Worm (Caenorhabditis elegans) whole organism, late embryonic: Measurements from ENCODE around the gene zipt-15.
"Not testable (repeated sequence)": the region's sequence is repeated elsewhere in the genome, so short reads cannot be mapped to it uniquely, and the experiment has no call there.

Source experiments
- C08G9.2 ChIP-seq: sonication (generic microtip); optimal IDR thresholded peaks from 2 replicates; lab custom pipeline; 2016; ENCODE audit warnings: mild to moderate bottlenecking, missing genetic modification characterization, moderate library complexity, missing compliant biosample characterization
- K02D7.2 ChIP-seq: sonication (generic microtip); optimal IDR thresholded peaks from 2 replicates; lab custom pipeline; 2017; ENCODE audit warnings: mild to moderate bottlenecking, missing genetic modification characterization, missing compliant biosample characterization
- T23F11.4 ChIP-seq: fragments of 200-800 bp; sonication (Bioruptor generic); optimal IDR thresholded peaks from 2 replicates; lab custom pipeline; 2018; ENCODE audit warnings: mild to moderate bottlenecking, missing genetic modification characterization, missing compliant biosample characterization
- Y22D7AL.16 ChIP-seq: sonication (generic microtip); optimal IDR thresholded peaks from 2 replicates; lab custom pipeline; 2016; ENCODE audit warnings: missing genetic modification characterization, missing compliant biosample characterization
- ceh-18 ChIP-seq: sonication (generic microtip); optimal IDR thresholded peaks from 2 replicates; lab custom pipeline; 2016; ENCODE audit warnings: missing genetic modification characterization, missing compliant biosample characterization
- ceh-24 ChIP-seq: sonication (generic microtip); optimal IDR thresholded peaks from 2 replicates; lab custom pipeline; 2016; ENCODE audit warnings: mild to moderate bottlenecking, missing genetic modification characterization, missing compliant biosample characterization
- ceh-31 ChIP-seq: sonication (generic microtip); optimal IDR thresholded peaks from 2 replicates; lab custom pipeline; 2016; ENCODE audit warnings: missing genetic modification characterization, missing compliant biosample characterization
- ceh-48 ChIP-seq: sonication (generic microtip); optimal IDR thresholded peaks from 2 replicates; lab custom pipeline; 2016; ENCODE audit warnings: missing genetic modification characterization, inconsistent platforms, missing compliant biosample characterization
- ceh-9 ChIP-seq: sonication (generic microtip); optimal IDR thresholded peaks from 2 replicates; lab custom pipeline; 2016; ENCODE audit warnings: mild to moderate bottlenecking, missing genetic modification characterization, inconsistent platforms, missing compliant biosample characterization
- che-1 ChIP-seq: sonication (generic microtip); optimal IDR thresholded peaks from 2 replicates; lab custom pipeline; 2016; ENCODE audit warnings: mild to moderate bottlenecking, missing genetic modification characterization, missing compliant biosample characterization
- dmd-4 ChIP-seq: sonication (generic microtip); optimal IDR thresholded peaks from 2 replicates; lab custom pipeline; 2016; ENCODE audit warnings: borderline replicate concordance, missing genetic modification characterization, missing compliant biosample characterization
- elt-2 ChIP-seq: sonication (generic microtip); optimal IDR thresholded peaks from 2 replicates; lab custom pipeline; 2016; ENCODE audit warnings: missing genetic modification reagents, missing genetic modification characterization, missing compliant biosample characterization
- ets-4 ChIP-seq: sonication (generic microtip); optimal IDR thresholded peaks from 2 replicates; lab custom pipeline; 2016; ENCODE audit warnings: missing genetic modification characterization, missing compliant biosample characterization
- eyg-1 ChIP-seq: sonication (generic microtip); optimal IDR thresholded peaks from 2 replicates; lab custom pipeline; 2016; ENCODE audit warnings: missing genotype, missing genetic modification characterization, missing compliant biosample characterization
- fax-1 ChIP-seq: sonication (generic microtip); optimal IDR thresholded peaks from 2 replicates; lab custom pipeline; 2016; ENCODE audit warnings: missing genotype, missing genetic modification characterization, missing compliant biosample characterization
- fkh-6 ChIP-seq: sonication (generic microtip); optimal IDR thresholded peaks from 2 replicates; lab custom pipeline; 2016; ENCODE audit warnings: missing genetic modification characterization, missing compliant biosample characterization
- hlh-13 ChIP-seq: fragments of 200-800 bp; sonication (Bioruptor generic); optimal IDR thresholded peaks from 2 replicates; lab custom pipeline; 2018; ENCODE audit warnings: mild to moderate bottlenecking, missing genetic modification characterization, missing compliant biosample characterization
- hlh-6 ChIP-seq: sonication (generic microtip); optimal IDR thresholded peaks from 2 replicates; lab custom pipeline; 2016; ENCODE audit warnings: missing genotype, missing genetic modification characterization, missing compliant biosample characterization
- lin-11 ChIP-seq: fragments of 200-800 bp; sonication (Bioruptor generic); optimal IDR thresholded peaks from 2 replicates; lab custom pipeline; 2018; ENCODE audit warnings: mild to moderate bottlenecking, missing genetic modification characterization, missing compliant biosample characterization
- mec-3 ChIP-seq: sonication (generic microtip); optimal IDR thresholded peaks from 2 replicates; lab custom pipeline; 2016; ENCODE audit warnings: borderline replicate concordance, missing genetic modification characterization, missing compliant biosample characterization
- nfya-1 ChIP-seq: sonication (generic microtip); optimal IDR thresholded peaks from 2 replicates; lab custom pipeline; 2017; ENCODE audit warnings: missing genetic modification characterization, mild to moderate bottlenecking, missing compliant biosample characterization, antibody characterized with exemption, moderate library complexity
- nhr-232 ChIP-seq: sonication (generic microtip); optimal IDR thresholded peaks from 2 replicates; lab custom pipeline; 2016; ENCODE audit warnings: missing genetic modification characterization, missing compliant biosample characterization
- npax-4 ChIP-seq: sonication (generic microtip); optimal IDR thresholded peaks from 2 replicates; lab custom pipeline; 2016; ENCODE audit warnings: missing genetic modification characterization, missing compliant biosample characterization
- pag-3 ChIP-seq: sonication (generic microtip); optimal IDR thresholded peaks from 2 replicates; lab custom pipeline; 2016; ENCODE audit warnings: missing compliant biosample characterization, missing genetic modification characterization, borderline replicate concordance
- pax-1 ChIP-seq: fragments of 150-350 bp; optimal IDR thresholded peaks from 2 replicates; lab custom pipeline; 2014; ENCODE audit warnings: missing biosample characterization, missing genetic modification characterization
- pha-2 ChIP-seq: sonication (generic microtip); optimal IDR thresholded peaks from 2 replicates; lab custom pipeline; 2017; ENCODE audit warnings: mild to moderate bottlenecking, missing genetic modification characterization, missing compliant biosample characterization
- pros-1 ChIP-seq: fragments of 150-350 bp; optimal IDR thresholded peaks from 2 replicates; lab custom pipeline; 2014; ENCODE audit warnings: missing biosample characterization, missing genetic modification reagents, missing genetic modification characterization
- rnt-1 ChIP-seq: sonication (generic microtip); optimal IDR thresholded peaks from 2 replicates; lab custom pipeline; 2016; ENCODE audit warnings: missing genetic modification characterization, missing compliant biosample characterization
- sdc-2 ChIP-seq: sonication (generic microtip); optimal IDR thresholded peaks from 2 replicates; lab custom pipeline; 2016; ENCODE audit warnings: missing genotype, missing genetic modification characterization, missing compliant biosample characterization
- sox-4 ChIP-seq: sonication (generic microtip); optimal IDR thresholded peaks from 2 replicates; lab custom pipeline; 2017; ENCODE audit warnings: mild to moderate bottlenecking, missing genetic modification characterization, inconsistent platforms, missing compliant biosample characterization
- ttx-3 ChIP-seq: sonication (generic microtip); optimal IDR thresholded peaks from 2 replicates; lab custom pipeline; 2016; ENCODE audit warnings: missing genetic modification reagents, missing genetic modification characterization, missing compliant biosample characterization
- unc-3 ChIP-seq, 2 experiments: fragments of 200-800 bp in 1 of 2; sonication (Bioruptor generic) in 1 of 2; sonication (generic microtip) in 1 of 2; conservative IDR thresholded peaks in 1 of 2; optimal IDR thresholded peaks in 1 of 2; 2 replicates each; pipeline versions ENCODE4 v1.3.6 to Lab custom; 2016 to 2022; ENCODE audit warnings: missing compliant biosample characterization in 2 of 2, missing genetic modification characterization in 2 of 2, missing genetic modification reagents in 1 of 2
- unc-42 ChIP-seq: sonication (generic microtip); optimal IDR thresholded peaks from 2 replicates; lab custom pipeline; 2016; ENCODE audit warnings: missing genotype, missing genetic modification characterization, missing compliant biosample characterization
- unc-55 ChIP-seq: sonication (generic microtip); optimal IDR thresholded peaks from 2 replicates; lab custom pipeline; 2017; ENCODE audit warnings: missing biosample characterization, missing genetic modification reagents, missing genetic modification characterization

The zipt-15 gene

ce11 chrIV:787755-788154 is 37.0 kb downstream of the zipt-15 start, which contains the start of gene F56B3.6:
Gene F56B3.6 (plus strand): TSS chrIV:788055.
- TF ChIP-seq ttx-3 (tag; lab: Kevin White, UChicago) (no peak), pax-1 (tag; lab: Kevin White, UChicago) (no peak), unc-55 (GFP tag; lab: Kevin White, UChicago) (no peak), unc-3 (GFP tag; conservative IDR thresholded peaks at IDR 0.05; lab: Robert Waterston, UW) (no peak), unc-3 (tag; optimal IDR thresholded peaks at IDR 0.05; lab: Kevin White, UChicago) (no peak), C08G9.2 (tag; lab: Kevin White, UChicago) (no peak), unc-42 (tag; lab: Kevin White, UChicago) (no peak), ceh-18 (tag; lab: Kevin White, UChicago) (no peak), ets-4 (no peak), hlh-13 (no peak), T23F11.4 (no peak), eyg-1 (no peak), sox-4 (no peak), dmd-4 (tag; lab: Kevin White, UChicago) (no peak)
- TF ChIP-seq, all 69 proteins: peak for 0

- TF ChIP-seq ceh-18 (tag; lab: Kevin White, UChicago) (no peak), hlh-6 (tag; lab: Kevin White, UChicago) (no peak)
Measured at ce11 chrIV:782393-782792, 42.4 kb downstream of the zipt-15 start.

ce11 chrIV:778484-778883 is 46.3 kb downstream of the zipt-15 start, which contains the start of gene ugt-52:
Gene ugt-52 (plus strand): TSS chrIV:778784.
- TF ChIP-seq C08G9.2 (tag; lab: Kevin White, UChicago), result no peak
- no peak for TF ChIP-seq ceh-24 (tag; lab: Kevin White, UChicago)
- TF ChIP-seq, all 69 proteins: peak for 0

ce11 chrIV:773580-773979 is 51.2 kb downstream of the zipt-15 start:
- TF ChIP-seq ceh-31 (tag; lab: Kevin White, UChicago), result no peak

- TF ChIP-seq npax-4 (tag; lab: Kevin White, UChicago), result no peak
- peak; percentile 9 for TF ChIP-seq elt-2 (tag; lab: Kevin White, UChicago)
Measured at ce11 chrIV:772931-773330, 51.8 kb downstream of the zipt-15 start, which contains the start of gene mrpl-2. Gene mrpl-2 (plus strand): TSS chrIV:773237.

ce11 chrIV:771061-771460 is 53.7 kb downstream of the zipt-15 start, which contains the start of gene F56B3.9:
Gene F56B3.9 (plus strand): TSS chrIV:771361.
- TF ChIP-seq pag-3; fkh-6; npax-4 (tag; lab: Kevin White, UChicago): not testable (repeated sequence)

ce11 chrIV:768312-768711 is 56.4 kb downstream of the zipt-15 start, which contains the start of gene F56B3.2:
Gene F56B3.2 (minus strand): TSS chrIV:768584.
- no peak for TF ChIP-seq pros-1 (tag; lab: Kevin White, UChicago)
- TF ChIP-seq mec-3 (tag; lab: Kevin White, UChicago), result no peak
- no peak for TF ChIP-seq ceh-9 (tag; lab: Kevin White, UChicago)
- no peak for TF ChIP-seq che-1 (tag; lab: Kevin White, UChicago)
- no peak for TF ChIP-seq pha-2
- no peak for TF ChIP-seq lin-11 (tag; lab: Kevin White, UChicago)
- no peak for TF ChIP-seq rnt-1
- TF ChIP-seq fax-1 (tag; lab: Kevin White, UChicago), result no peak
- TF ChIP-seq nhr-232, result no peak
- no peak for TF ChIP-seq C08G9.2 (tag; lab: Kevin White, UChicago)
- TF ChIP-seq nfya-1 (tag; lab: Kevin White, UChicago), result no peak
- no peak for TF ChIP-seq sdc-2 (tag; lab: Kevin White, UChicago)
- no peak for TF ChIP-seq ceh-48 (tag; lab: Kevin White, UChicago)
- TF ChIP-seq Y22D7AL.16 (tag; lab: Kevin White, UChicago), result no peak
- no peak for TF ChIP-seq K02D7.2
